Fruit fly (Drosophila melanogaster): Measurements from ENCODE around the gene CG42827.
A peak's percentile ranks its signal among the peaks of the same experiment; 100 is the strongest.

CG42827 gene

dm6 chr3R:23356920-23357386 is 15.8 kb upstream of the CG42827 start (continued):
- TF ChIP-seq CG32006 (GFP tag; optimal IDR thresholded peaks at IDR 0.05) (peak; percentile 91), dsx (GFP tag; optimal IDR thresholded peaks at IDR 0.05; ENCODE audit: poor library complexity, severe bottlenecking) (peak; percentile 84), CG16779 (tag; optimal IDR thresholded peaks at IDR 0.05) (peak; percentile 23), CG34406 (GFP tag; optimal IDR thresholded peaks at IDR 0.05) (peak; percentile 88), fkh (GFP tag; optimal IDR thresholded peaks at IDR 0.05) (peak; percentile 34), CG8632 (GFP tag; optimal IDR thresholded peaks at IDR 0.05) (peak; percentile 85), Sox14 (GFP tag; optimal IDR thresholded peaks at IDR 0.05) (peak; percentile 32), CG6163 (GFP tag; IDR thresholded peaks at IDR 0.05) (peak; percentile 71), CG6854 (GFP tag; optimal IDR thresholded peaks at IDR 0.05) (no peak), Eip78C (GFP tag) (peak; percentile 92), spab (GFP tag; optimal IDR thresholded peaks at IDR 0.05) (peak; percentile 46), ss (GFP tag; optimal IDR thresholded peaks at IDR 0.05) (peak; percentile 57 to 68), svp (GFP tag) (peak; percentile 68), CG10631 (GFP tag; optimal IDR thresholded peaks at IDR 0.05) (peak; percentile 78), CG11902 (GFP tag; optimal IDR thresholded peaks at IDR 0.05) (peak; percentile 59), Blimp-1 (GFP tag; optimal IDR thresholded peaks at IDR 0.05) (peak; percentile 38), CG11294 (GFP tag; IDR thresholded peaks at IDR 0.05) (peak; percentile 50; the same call in 1 of the 2 replicates), CG9139 (GFP tag; optimal IDR thresholded peaks at IDR 0.05) (peak; percentile 50), Smox (GFP tag; optimal IDR thresholded peaks at IDR 0.05) (peak; percentile 57)

- TF ChIP-seq Sox15 (GFP tag; optimal IDR thresholded peaks at IDR 0.05) = no peak
- peak; percentile 14 for TF ChIP-seq svp (GFP tag)
- no peak for TF ChIP-seq CG32006 (GFP tag; optimal IDR thresholded peaks at IDR 0.05)
- TF ChIP-seq Hr39 (GFP tag; optimal IDR thresholded peaks at IDR 0.05) = no peak
- TF ChIP-seq Gug (GFP tag; IDR thresholded peaks at IDR 0.05) = no peak
- TF ChIP-seq CG1621 (tag; optimal IDR thresholded peaks at IDR 0.05) = no peak
- TF ChIP-seq CG3919 (GFP tag; optimal IDR thresholded peaks at IDR 0.05) = peak; percentile 5
- peak; percentile 15 for TF ChIP-seq fkh (GFP tag; optimal IDR thresholded peaks at IDR 0.05)
- TF ChIP-seq Ets96B (tag; optimal IDR thresholded peaks at IDR 0.05) = peak; percentile 35
- TF ChIP-seq cyc (GFP tag; optimal IDR thresholded peaks at IDR 0.05) = no peak
- no peak for TF ChIP-seq CG8119 (GFP tag; IDR thresholded peaks at IDR 0.05)
- peak; percentile 8 for TF ChIP-seq CG6276 (GFP tag; optimal IDR thresholded peaks at IDR 0.05)
- TF ChIP-seq Sox102F (GFP tag; optimal IDR thresholded peaks at IDR 0.05) = peak; percentile 1
- TF ChIP-seq topi (GFP tag; optimal IDR thresholded peaks at IDR 0.05) = peak; percentile 18
- TF ChIP-seq achi (GFP tag; optimal IDR thresholded peaks at IDR 0.05) = peak; percentile 98
- no peak for TF ChIP-seq CG15336 (GFP tag; IDR thresholded peaks at IDR 0.05)
- peak; percentile 64 for TF ChIP-seq Eip78C (GFP tag)
- no peak for TF ChIP-seq esn (GFP tag; optimal IDR thresholded peaks at IDR 0.05)
- peak; percentile 25 to 49 for TF ChIP-seq ss (GFP tag; optimal IDR thresholded peaks at IDR 0.05)
- TF ChIP-seq eg (GFP tag; IDR thresholded peaks at IDR 0.05) = no peak; the same call in 2 of the 3 replicates
- no peak for TF ChIP-seq dac (GFP tag; optimal IDR thresholded peaks at IDR 0.05)
- TF ChIP-seq fd85E (GFP tag; optimal IDR thresholded peaks at IDR 0.05) = no peak
- peak; percentile 4 for TF ChIP-seq CG34406 (GFP tag; optimal IDR thresholded peaks at IDR 0.05)
- peak; percentile 80 for TF ChIP-seq CG6854 (GFP tag; optimal IDR thresholded peaks at IDR 0.05)
- TF ChIP-seq Eip75B (GFP tag; optimal IDR thresholded peaks at IDR 0.05) = no peak
- no peak for TF ChIP-seq dsx (GFP tag; optimal IDR thresholded peaks at IDR 0.05; ENCODE audit: poor library complexity, severe bottlenecking)
- TF ChIP-seq CG7368 (GFP tag; optimal IDR thresholded peaks at IDR 0.05) = no peak
- no peak for TF ChIP-seq CG3032 (tag; optimal IDR thresholded peaks at IDR 0.05)
- TF ChIP-seq net (GFP tag; optimal IDR thresholded peaks at IDR 0.05) = peak; percentile 14
These were observed 14.1 kb upstream of the CG42827 start, which contains the start of gene RpS3 for dm6 chr3R:23358565-23359138. Gene RpS3 (plus strand): TSS chr3R:23358812.
